Worm (Caenorhabditis elegans): ENCODE measurements around the gene nhr-281.
A peak's percentile ranks its signal among the peaks of the same experiment; 100 is the strongest.

DNA sequence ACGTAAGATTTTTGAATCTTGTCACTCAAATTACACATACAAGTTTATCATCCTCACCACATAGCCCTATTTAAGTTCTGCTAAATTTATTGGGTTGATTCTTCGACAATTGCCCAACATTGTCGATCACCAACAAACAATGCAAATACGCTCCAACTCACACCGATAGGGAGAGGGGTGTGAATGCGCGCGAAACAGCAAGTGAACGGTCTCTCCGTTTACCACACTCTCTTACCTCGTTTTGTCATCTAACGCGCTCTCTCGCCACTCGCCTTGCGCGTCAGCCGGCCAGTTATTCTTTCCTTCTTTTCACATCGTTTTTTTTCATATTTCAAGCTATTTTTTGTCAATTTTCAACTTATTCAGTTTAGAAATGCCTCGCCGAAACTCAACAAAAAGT lies 11.3 kb downstream of the nhr-281 start, which contains the start of gene F16B12.6:
- TF ChIP-seq ZK546.5 (tag; optimal IDR thresholded peaks at IDR 0.05) (no peak), nhr-28 (tag; optimal IDR thresholded peaks at IDR 0.05) (no peak), nhr-76 (tag; optimal IDR thresholded peaks at IDR 0.05) (no peak), fkh-2 (tag; optimal IDR thresholded peaks at IDR 0.05) (no peak), nhr-25 (tag; optimal IDR thresholded peaks at IDR 0.05) (peak; percentile 80), ceh-82 (tag; optimal IDR thresholded peaks at IDR 0.05) (no peak), ztf-4 (tag; optimal IDR thresholded peaks at IDR 0.05) (no peak), nhr-11 (tag; optimal IDR thresholded peaks at IDR 0.05) (no peak), skn-1 (tag; optimal IDR thresholded peaks at IDR 0.05) (peak; percentile 65), sea-2 (GFP tag; optimal IDR thresholded peaks at IDR 0.05) (no peak), pha-4 (tag; optimal IDR thresholded peaks at IDR 0.05) (peak; percentile 89), nhr-12 (tag; optimal IDR thresholded peaks at IDR 0.05) (no peak)

All from whole organism, L3 larva.